Worm (Caenorhabditis elegans) whole organism, early embryonic: ENCODE measurements around the gene gbas-1.
"Not testable (repeated sequence)": the region's sequence is repeated elsewhere in the genome, so short reads cannot be mapped to it uniquely, and the experiment has no call there.

Source experiments
- B0310.2 ChIP-seq: sonication (generic microtip); optimal IDR thresholded peaks from 2 replicates; lab custom pipeline; 2016; ENCODE audit warnings: mild to moderate bottlenecking, missing genetic modification characterization, missing compliant biosample characterization
- F13C5.2 ChIP-seq: sonication (generic microtip); optimal IDR thresholded peaks from 2 replicates; lab custom pipeline; 2017; ENCODE audit warnings: mild to moderate bottlenecking, missing genetic modification characterization, inconsistent platforms, missing compliant biosample characterization
- aly-1 ChIP-seq: sonication (generic microtip); optimal IDR thresholded peaks from 2 replicates; lab custom pipeline; 2016; ENCODE audit warnings: missing genetic modification characterization, missing compliant biosample characterization
- ama-1 ChIP-seq: fragments of 150-350 bp; optimal IDR thresholded peaks from 2 replicates; lab custom pipeline; 2014
- ceh-13 ChIP-seq: fragments of 200-800 bp; sonication (Bioruptor generic); optimal IDR thresholded peaks from 2 replicates; lab custom pipeline; 2018; ENCODE audit warnings: mild to moderate bottlenecking, missing genetic modification characterization, missing compliant biosample characterization
- ceh-36 ChIP-seq: sonication (generic microtip); optimal IDR thresholded peaks from 2 replicates; lab custom pipeline; 2016; ENCODE audit warnings: missing genetic modification characterization, inconsistent platforms, missing compliant biosample characterization
- ets-7 ChIP-seq: sonication (generic microtip); optimal IDR thresholded peaks from 2 replicates; lab custom pipeline; 2016; ENCODE audit warnings: missing genotype, missing genetic modification characterization, missing compliant biosample characterization
- flt-1 ChIP-seq: fragments of 200-800 bp; sonication (Bioruptor generic); IDR thresholded peaks from 2 replicates; pipeline ENCODE4 v1.3.6; 2022; ENCODE audit warnings: missing genetic modification characterization, missing compliant biosample characterization
- hmbx-1 ChIP-seq: sonication (generic microtip); optimal IDR thresholded peaks from 2 replicates; lab custom pipeline; 2016; ENCODE audit warnings: mild to moderate bottlenecking, missing genetic modification characterization, missing compliant biosample characterization
- hmg-4 ChIP-seq: fragments of 200-800 bp; sonication (Bioruptor generic); optimal IDR thresholded peaks from 2 replicates; lab custom pipeline; 2018; ENCODE audit warnings: mild to moderate bottlenecking, missing genetic modification characterization, missing compliant biosample characterization
- hnd-1 ChIP-seq: sonication (generic microtip); optimal IDR thresholded peaks from 2 replicates; lab custom pipeline; 2016; ENCODE audit warnings: missing genetic modification characterization, missing compliant biosample characterization
- pes-1 ChIP-seq: fragments of 200-800 bp; sonication (Bioruptor generic); IDR thresholded peaks from 2 replicates; pipeline ENCODE4 v1.3.6; 2022; ENCODE audit warnings: missing genetic modification reagents, missing genetic modification characterization, missing compliant biosample characterization
- scrt-1 ChIP-seq: fragments of 200-800 bp; sonication (Bioruptor generic); IDR thresholded peaks from 2 replicates; pipeline ENCODE4 v1.3.6; 2022; ENCODE audit warnings: missing genetic modification characterization, missing compliant biosample characterization
- sea-1 ChIP-seq: fragments of 200-800 bp; sonication (Bioruptor generic); conservative IDR thresholded peaks from 2 replicates; pipeline ENCODE4 v1.3.6; 2022; ENCODE audit warnings: missing genetic modification characterization, missing compliant biosample characterization
- tbx-11 ChIP-seq: fragments of 200-800 bp; sonication (Bioruptor generic); IDR thresholded peaks from 2 replicates; pipeline ENCODE4 v1.3.6; 2022; ENCODE audit warnings: missing genetic modification characterization, missing compliant biosample characterization
- tbx-37 ChIP-seq: fragments of 200-800 bp; sonication (Bioruptor generic); conservative IDR thresholded peaks from 2 replicates; pipeline ENCODE4 v1.3.6; 2022; ENCODE audit warnings: missing genetic modification reagents, missing genetic modification characterization, missing compliant biosample characterization
- tra-4 ChIP-seq: sonication (generic microtip); optimal IDR thresholded peaks from 2 replicates; lab custom pipeline; 2017; ENCODE audit warnings: missing genetic modification characterization, missing compliant biosample characterization

The gbas-1 gene

DNA sequence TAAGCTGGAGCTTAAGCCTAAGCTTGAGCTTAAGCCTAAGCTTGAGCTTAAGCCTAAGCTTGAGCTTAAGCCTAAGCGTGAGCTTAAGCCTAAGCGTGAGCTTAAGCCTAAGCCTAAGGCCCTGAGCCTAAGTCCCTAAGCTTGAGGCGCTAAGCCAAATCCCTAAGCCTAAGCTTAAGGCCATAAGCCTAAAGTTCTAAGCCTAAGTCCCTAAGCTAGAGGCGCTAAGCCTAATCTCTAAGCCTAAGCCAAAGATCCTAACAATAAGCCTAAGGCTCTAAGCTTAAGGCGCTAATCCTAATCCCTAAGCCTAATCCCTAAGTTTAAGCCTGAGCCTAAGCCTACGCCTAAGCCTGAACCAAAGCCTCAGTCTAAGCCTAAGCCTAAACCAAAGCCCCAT is 21.0 kb downstream of the gbas-1 start:
- TF ChIP-seq ceh-13 (GFP tag; lab: Kevin White, UChicago), result no peak
- no peak for TF ChIP-seq aly-1 (tag; lab: Kevin White, UChicago)
- 0 out of 2 replicates have a peak, but pooled peaks have one; percentile 40 for TF ChIP-seq pes-1 (GFP tag; lab: Robert Waterston, UW)
- TF ChIP-seq hmg-4, result no peak
- peak; percentile 97 for TF ChIP-seq ceh-36

DNA sequence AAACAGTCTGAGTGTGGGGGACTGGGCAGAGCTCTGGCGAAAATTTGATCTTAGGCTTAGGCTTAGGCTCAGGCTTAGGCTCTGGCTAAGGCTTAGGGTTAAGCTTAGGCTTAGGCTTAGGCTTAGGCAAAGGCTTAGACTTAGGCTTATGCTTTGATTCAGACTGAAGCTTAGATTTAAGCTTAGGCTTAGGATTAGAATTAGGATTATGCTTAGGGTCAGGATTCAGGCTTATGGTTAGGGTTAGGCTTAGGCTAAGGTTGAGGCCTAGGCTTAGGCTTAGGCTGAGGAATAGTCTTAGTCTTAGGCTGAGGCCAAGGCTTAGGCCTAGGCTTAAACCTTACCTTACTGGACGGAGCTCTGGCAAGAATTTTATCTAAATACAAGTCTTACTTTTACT is 22.2 kb downstream of the gbas-1 start:
- TF ChIP-seq ama-1 (lab: Kevin White, UChicago) (no peak), ceh-36 (peak; percentile 67)

DNA sequence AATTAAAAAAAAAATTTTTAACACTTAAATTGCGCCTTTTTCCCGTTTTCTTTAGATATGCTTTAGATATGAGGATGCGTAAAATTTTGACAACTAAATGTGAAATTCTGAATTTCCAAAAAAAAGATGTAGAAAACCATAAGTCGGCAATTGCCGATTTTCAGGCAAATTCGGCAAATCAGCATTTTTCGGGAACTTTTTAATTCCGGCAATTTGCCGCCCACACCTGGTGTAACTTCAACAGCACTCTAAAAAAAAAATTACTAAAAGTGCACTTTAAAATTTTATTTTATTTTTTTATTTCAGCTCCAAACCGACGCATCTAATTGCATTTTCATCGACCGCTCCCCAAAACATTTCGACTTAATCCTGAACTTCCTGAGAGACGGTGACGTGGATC is 25.8 kb downstream of the gbas-1 start, which contains the start of gene K02F6.6:
Gene K02F6.6, plus strand, starts transcription at position 301 of the 400 bp plus-strand sequence.
- TF ChIP-seq hmg-4 (no peak), sea-1 (GFP tag; lab: Robert Waterston, UW) (no peak), tra-4 (tag; lab: Kevin White, UChicago) (no peak), ceh-13 (GFP tag; lab: Kevin White, UChicago) (no peak)

- not testable (repeated sequence) for TF ChIP-seq hmbx-1 (tag; lab: Kevin White, UChicago); hmg-4; ceh-36
These were observed 29.8 kb downstream of the gbas-1 start, which contains the start of gene K02F6.5 for ce11 chrII:2534459-2534858. Gene K02F6.5 (plus strand): TSS chrII:2534759.

- not testable (repeated sequence) for TF ChIP-seq hmbx-1 (tag; lab: Kevin White, UChicago); flt-1; hnd-1 (tag; lab: Kevin White, UChicago)
These were observed 30.3 kb downstream of the gbas-1 start, which contains the start of gene K02F6.8 for ce11 chrII:2534952-2535351. Gene K02F6.8 (minus strand): TSS chrII:2535052.

ce11 chrII:2537754-2538153 is 33.1 kb downstream of the gbas-1 start, which contains the start of gene K02F6.7:
Gene K02F6.7 (minus strand): TSS chrII:2537854.
- no peak for TF ChIP-seq ceh-13 (GFP tag; lab: Kevin White, UChicago)

- TF ChIP-seq ets-7 (tag; lab: Kevin White, UChicago) (no peak), sea-1 (GFP tag; lab: Robert Waterston, UW) (no peak), flt-1 (no peak), tra-4 (tag; lab: Kevin White, UChicago) (no peak), hmg-4 (no peak)
These were observed 33.5 kb downstream of the gbas-1 start, which contains the start of gene K02F6.4 for ce11 chrII:2538194-2538593. Gene K02F6.4 (plus strand): TSS chrII:2538494.

DNA sequence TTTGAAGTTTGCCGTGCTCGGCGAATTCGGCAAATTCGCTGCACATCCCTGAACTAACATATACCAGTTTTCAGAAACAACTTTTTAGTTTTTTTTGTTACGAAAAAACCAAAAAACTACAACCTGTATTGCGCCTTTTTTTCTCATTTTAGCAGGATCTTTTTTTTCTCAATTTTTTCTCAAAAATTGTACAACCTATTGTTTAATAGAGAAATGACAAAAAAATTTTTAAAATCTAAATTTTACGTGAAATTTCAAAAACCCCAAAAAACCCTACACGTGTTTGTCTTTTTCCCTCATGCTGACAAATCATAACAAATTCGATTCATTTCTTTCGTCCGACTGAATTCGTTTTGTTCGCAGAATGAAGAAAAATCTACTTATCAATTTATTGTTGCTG is 41.2 kb downstream of the gbas-1 start, which contains the start of gene K02F6.3:
Gene K02F6.3, plus strand, starts transcription at position 301 of the 400 bp plus-strand sequence.
- TF ChIP-seq tbx-37 (GFP tag; lab: Robert Waterston, UW), result no peak
- no peak for TF ChIP-seq ama-1 (lab: Kevin White, UChicago)
- TF ChIP-seq hmg-4, result no peak
- TF ChIP-seq F13C5.2 (tag; lab: Kevin White, UChicago), result no peak
- no peak for TF ChIP-seq pes-1 (GFP tag; lab: Robert Waterston, UW)
- no peak for TF ChIP-seq ceh-13 (GFP tag; lab: Kevin White, UChicago)
- TF ChIP-seq ceh-36, result no peak
- TF ChIP-seq hnd-1 (tag; lab: Kevin White, UChicago), result no peak
- TF ChIP-seq ets-7 (tag; lab: Kevin White, UChicago), result no peak
- TF ChIP-seq hmbx-1 (tag; lab: Kevin White, UChicago), result no peak
- TF ChIP-seq aly-1 (tag; lab: Kevin White, UChicago), result no peak
- no peak for TF ChIP-seq flt-1
- no peak for TF ChIP-seq tbx-11 (GFP tag; lab: Robert Waterston, UW)
- no peak for TF ChIP-seq B0310.2
- no peak for TF ChIP-seq sea-1 (GFP tag; lab: Robert Waterston, UW)
- TF ChIP-seq tra-4 (tag; lab: Kevin White, UChicago), result no peak
- TF ChIP-seq scrt-1 (GFP tag; lab: Robert Waterston, UW), result no peak

DNA sequence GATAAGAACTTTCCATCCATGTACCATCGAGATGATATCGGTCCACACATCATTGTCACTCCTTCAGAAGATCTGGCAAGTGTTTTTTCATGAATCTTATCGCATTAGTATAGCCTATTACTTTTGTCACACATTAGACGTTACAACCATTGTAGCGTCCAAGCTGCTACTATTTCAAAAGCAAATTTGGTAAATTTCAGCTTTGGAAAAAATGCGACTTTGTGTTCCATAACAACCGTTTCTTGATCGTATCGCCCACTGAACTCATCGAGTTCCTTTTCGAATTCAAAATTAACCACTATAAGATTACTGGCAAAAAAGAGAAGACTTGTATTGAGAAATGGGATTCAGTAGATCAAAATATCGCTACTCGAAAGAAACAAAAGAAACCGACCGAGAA is 48.4 kb downstream of the gbas-1 start:
- TF ChIP-seq sea-1 (GFP tag; lab: Robert Waterston, UW), result no peak
- no peak for TF ChIP-seq ama-1 (lab: Kevin White, UChicago)
- TF ChIP-seq hnd-1 (tag; lab: Kevin White, UChicago), result no peak
- no peak for TF ChIP-seq F13C5.2 (tag; lab: Kevin White, UChicago)
- TF ChIP-seq ceh-13 (GFP tag; lab: Kevin White, UChicago), result no peak
- no peak for TF ChIP-seq tra-4 (tag; lab: Kevin White, UChicago)
- TF ChIP-seq flt-1, result no peak
- no peak for TF ChIP-seq hmbx-1 (tag; lab: Kevin White, UChicago)
- no peak for TF ChIP-seq ceh-36
- no peak for TF ChIP-seq tbx-37 (GFP tag; lab: Robert Waterston, UW)
- TF ChIP-seq scrt-1 (GFP tag; lab: Robert Waterston, UW), result no peak
- no peak for TF ChIP-seq ets-7 (tag; lab: Kevin White, UChicago)
- TF ChIP-seq B0310.2, result no peak
- no peak for TF ChIP-seq pes-1 (GFP tag; lab: Robert Waterston, UW)
- TF ChIP-seq aly-1 (tag; lab: Kevin White, UChicago), result no peak
